Worm (Caenorhabditis elegans) whole organism, L2 larva: ENCODE data around the gene nstp-8.

Experiments
- ceh-16 ChIP-seq: fragments of 150-350 bp; optimal IDR thresholded peaks from 2 replicates; lab custom pipeline; 2014; ENCODE audit warnings: missing biosample characterization, missing genetic modification characterization
- crh-2 ChIP-seq: sonication (generic microtip); optimal IDR thresholded peaks from 2 replicates; lab custom pipeline; 2017; ENCODE audit warnings: missing biosample characterization, missing genetic modification characterization
- elt-1 ChIP-seq: fragments of 150-350 bp; optimal IDR thresholded peaks from 2 replicates; lab custom pipeline; 2014; ENCODE audit warnings: missing biosample characterization, missing genetic modification characterization
- elt-3 ChIP-seq: sonication (generic microtip); optimal IDR thresholded peaks from 2 replicates; lab custom pipeline; 2017; ENCODE audit warnings: missing biosample characterization, missing genetic modification characterization
- gmeb-1 ChIP-seq: fragments of 150-350 bp; optimal IDR thresholded peaks from 2 replicates; lab custom pipeline; 2014; ENCODE audit warnings: missing biosample characterization, missing genetic modification characterization
- lin-11 ChIP-seq: fragments of 150-350 bp; sonication (generic microtip); optimal IDR thresholded peaks from 2 replicates; lab custom pipeline; 2014; ENCODE audit warnings: missing biosample characterization, missing genetic modification characterization, inconsistent platforms, mixed read lengths
- nhr-10 ChIP-seq: sonication (generic microtip); optimal IDR thresholded peaks from 2 replicates; lab custom pipeline; 2017; ENCODE audit warnings: missing biosample characterization, missing genetic modification characterization
- nhr-23 ChIP-seq: fragments of 150-350 bp; optimal IDR thresholded peaks from 2 replicates; lab custom pipeline; 2014; ENCODE audit warnings: missing biosample characterization, missing genetic modification reagents, missing genetic modification characterization
- nhr-6 ChIP-seq: fragments of 150-350 bp; optimal IDR thresholded peaks from 2 replicates; lab custom pipeline; 2014; ENCODE audit warnings: missing biosample characterization, missing genetic modification characterization
- unc-39 ChIP-seq: fragments of 150-350 bp; optimal IDR thresholded peaks from 2 replicates; lab custom pipeline; 2014; ENCODE audit warnings: missing biosample characterization, missing genetic modification characterization
- zag-1 ChIP-seq: fragments of 150-350 bp; optimal IDR thresholded peaks from 2 replicates; lab custom pipeline; 2014; ENCODE audit warnings: missing biosample characterization, missing genetic modification characterization
- ztf-11 ChIP-seq: sonication (generic microtip); optimal IDR thresholded peaks from 2 replicates; lab custom pipeline; 2017; ENCODE audit warnings: missing biosample characterization, missing genetic modification characterization
- ztf-4 ChIP-seq: fragments of 150-350 bp; optimal IDR thresholded peaks from 2 replicates; lab custom pipeline; 2014; ENCODE audit warnings: missing biosample characterization, missing genetic modification characterization

DNA sequence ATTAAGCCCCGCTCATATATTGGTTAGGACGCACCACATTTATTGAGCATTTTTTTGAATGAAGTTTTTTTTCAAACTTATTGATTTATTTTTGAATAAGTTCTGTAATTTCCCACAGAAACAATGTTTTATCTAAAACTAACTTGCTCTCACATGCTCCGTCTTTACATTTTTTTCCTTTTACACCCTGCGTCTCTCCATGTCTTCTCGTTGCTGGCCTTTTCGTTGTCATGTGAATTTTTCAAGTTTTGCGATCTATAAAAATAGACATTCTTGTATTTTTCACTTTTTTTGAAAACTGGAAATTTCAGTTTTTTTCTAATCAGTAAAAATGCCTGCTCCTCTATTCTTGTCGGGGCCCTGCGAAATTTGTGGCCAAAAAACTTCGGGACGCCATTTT lies 15.5 kb downstream of the nstp-8 start, which contains the start of gene nhr-134:
- TF ChIP-seq unc-39 (tag; lab: Kevin White, UChicago) (no peak), nhr-6 (tag; lab: Kevin White, UChicago) (no peak), elt-3 (no peak), ztf-4 (no peak), lin-11 (tag; lab: Kevin White, UChicago) (no peak), nhr-10 (tag; lab: Kevin White, UChicago) (no peak), elt-1 (tag; lab: Kevin White, UChicago) (no peak), gmeb-1 (no peak), nhr-23 (tag; lab: Kevin White, UChicago) (no peak), zag-1 (tag; lab: Kevin White, UChicago) (no peak), crh-2 (peak; percentile 38), ceh-16 (tag; lab: Kevin White, UChicago) (no peak), ztf-11 (tag; lab: Kevin White, UChicago) (no peak)
